Fruit fly (Drosophila melanogaster): ENCODE data around the gene eIF2D.

eIF2D gene

dm6 chr3R:29158721-29159120 lies 7.1 kb upstream of the eIF2D start (continued):
- TF ChIP-seq GATAe (GFP tag; conservative IDR thresholded peaks at IDR 0.05) (peak; percentile 35; the same call in 1 of the 2 replicates), lab (GFP tag; optimal IDR thresholded peaks at IDR 0.05) (no peak), cg (GFP tag; optimal IDR thresholded peaks at IDR 0.05) (no peak), sima (GFP tag; optimal IDR thresholded peaks at IDR 0.05) (no peak), Chrac-16 (GFP tag; optimal IDR thresholded peaks at IDR 0.05) (no peak), sug (tag; optimal IDR thresholded peaks at IDR 0.05) (peak; percentile 83), Bteb2 (GFP tag; optimal IDR thresholded peaks at IDR 0.05) (no peak), CG10462 (GFP tag; optimal IDR thresholded peaks at IDR 0.05) (no peak), ems (GFP tag; optimal IDR thresholded peaks at IDR 0.05) (no peak), seq (GFP tag; IDR thresholded peaks at IDR 0.05) (no peak), grn (GFP tag; optimal IDR thresholded peaks at IDR 0.05) (peak; percentile 56), Deaf1 (tag; optimal IDR thresholded peaks at IDR 0.05) (no peak), cwo (GFP tag; optimal IDR thresholded peaks at IDR 0.05) (peak; percentile 95), CG18011 (GFP tag; optimal IDR thresholded peaks at IDR 0.05) (no peak), CG4854 (GFP tag; optimal IDR thresholded peaks at IDR 0.05) (no peak), CG4360 (GFP tag; IDR thresholded peaks at IDR 0.05) (no peak), Ets97D (GFP tag; optimal IDR thresholded peaks at IDR 0.05) (no peak), chinmo (GFP tag; IDR thresholded peaks at IDR 0.05; ENCODE audit: partially characterized antibody) (0 out of 4 replicates have a peak, but pooled peaks have one; percentile 8), Gsc (GFP tag; IDR thresholded peaks at IDR 0.05) (no peak), Myb (GFP tag; optimal IDR thresholded peaks at IDR 0.05) (no peak), gfzf (GFP tag; optimal IDR thresholded peaks at IDR 0.05) (no peak), CG6654 (GFP tag; optimal IDR thresholded peaks at IDR 0.05) (no peak), klu (GFP tag; IDR thresholded peaks at IDR 0.05) (no peak), ERR (GFP tag; optimal IDR thresholded peaks at IDR 0.05) (no peak)

- TF ChIP-seq zf30C (GFP tag; optimal IDR thresholded peaks at IDR 0.05) (no peak), sna (GFP tag; IDR thresholded peaks at IDR 0.05; ENCODE audit: partially characterized antibody) (no peak), CG15479 (GFP tag; optimal IDR thresholded peaks at IDR 0.05) (peak; percentile 13), Hr78 (GFP tag; optimal IDR thresholded peaks at IDR 0.05) (no peak), Lim3 (GFP tag; IDR thresholded peaks at IDR 0.05) (0 out of 2 replicates have a peak, but pooled peaks have one; percentile 9), CG17385 (GFP tag; optimal IDR thresholded peaks at IDR 0.05) (peak; percentile 71), Drgx (GFP tag; IDR thresholded peaks at IDR 0.05) (no peak; the same call in 1 of the 2 replicates), CG10366 (GFP tag; IDR thresholded peaks at IDR 0.05) (peak; percentile 28; the same call in 1 of the 2 replicates), CG2875 (GFP tag; optimal IDR thresholded peaks at IDR 0.05) (peak; percentile 71), CG4854 (GFP tag; optimal IDR thresholded peaks at IDR 0.05) (peak; percentile 74), stwl (tag; optimal IDR thresholded peaks at IDR 0.05) (peak; percentile 48), CG2202 (tag; optimal IDR thresholded peaks at IDR 0.05) (peak; percentile 54), CG12236 (GFP tag; optimal IDR thresholded peaks at IDR 0.05) (peak; percentile 68), Nf-YC (tag; optimal IDR thresholded peaks at IDR 0.05) (peak; percentile 71), sd (tag; optimal IDR thresholded peaks at IDR 0.05) (peak; percentile 48), CG8478 (optimal IDR thresholded peaks at IDR 0.05) (no peak), ewg (GFP tag; optimal IDR thresholded peaks at IDR 0.05) (peak; percentile 37), CG3281 (GFP tag; optimal IDR thresholded peaks at IDR 0.05) (peak; percentile 84), CG10543 (GFP tag; optimal IDR thresholded peaks at IDR 0.05) (peak; percentile 87), Neu2 (GFP tag; optimal IDR thresholded peaks at IDR 0.05; ENCODE audit: borderline replicate concordance) (peak; percentile 2), stc (GFP tag; IDR thresholded peaks at IDR 0.05) (peak; percentile 57; the same call in 1 of the 2 replicates), CG6813 (GFP tag; optimal IDR thresholded peaks at IDR 0.05) (peak; percentile 4), HmgZ (tag; optimal IDR thresholded peaks at IDR 0.05) (peak; percentile 81), crc (GFP tag; optimal IDR thresholded peaks at IDR 0.05) (peak; percentile 58), CG30431 (GFP tag; optimal IDR thresholded peaks at IDR 0.05) (peak; percentile 62)
Measured at dm6 chr3R:29157418-29158398, 6.1 kb upstream of the eIF2D start, which contains the start of gene rdog. Gene rdog, plus strand, starts transcription at chr3R:29158122.

Data from whole organism, embryonic.